Worm (Caenorhabditis elegans) whole organism, late embryonic: ENCODE measurements around the gene W01D2.3.
A peak's percentile ranks its signal among the peaks of the same experiment; 100 is the strongest.

Experiments used
- C08G9.2 ChIP-seq: sonication (generic microtip); optimal IDR thresholded peaks from 2 replicates; lab custom pipeline; 2016; ENCODE audit warnings: mild to moderate bottlenecking, missing genetic modification characterization, moderate library complexity, missing compliant biosample characterization
- F13H6.1 ChIP-seq: sonication (generic microtip); optimal IDR thresholded peaks from 2 replicates; lab custom pipeline; 2016; ENCODE audit warnings: missing genetic modification characterization, missing compliant biosample characterization
- K02D7.2 ChIP-seq: sonication (generic microtip); optimal IDR thresholded peaks from 2 replicates; lab custom pipeline; 2017; ENCODE audit warnings: mild to moderate bottlenecking, missing genetic modification characterization, missing compliant biosample characterization
- T23F11.4 ChIP-seq: fragments of 200-800 bp; sonication (Bioruptor generic); optimal IDR thresholded peaks from 2 replicates; lab custom pipeline; 2018; ENCODE audit warnings: mild to moderate bottlenecking, missing genetic modification characterization, missing compliant biosample characterization
- Y22D7AL.16 ChIP-seq: sonication (generic microtip); optimal IDR thresholded peaks from 2 replicates; lab custom pipeline; 2016; ENCODE audit warnings: missing genetic modification characterization, missing compliant biosample characterization
- ahr-1 ChIP-seq: sonication (generic microtip); optimal IDR thresholded peaks from 2 replicates; lab custom pipeline; 2016; ENCODE audit warnings: missing genetic modification characterization, missing compliant biosample characterization
- ama-1 ChIP-seq: fragments of 150-350 bp; optimal IDR thresholded peaks from 2 replicates; lab custom pipeline; 2014
- ceh-14 ChIP-seq: sonication (generic microtip); optimal IDR thresholded peaks from 2 replicates; lab custom pipeline; 2016; ENCODE audit warnings: missing genotype, missing genetic modification characterization, missing compliant biosample characterization
- ceh-18 ChIP-seq: sonication (generic microtip); optimal IDR thresholded peaks from 2 replicates; lab custom pipeline; 2016; ENCODE audit warnings: missing genetic modification characterization, missing compliant biosample characterization
- ceh-22 ChIP-seq: sonication (generic microtip); optimal IDR thresholded peaks from 2 replicates; lab custom pipeline; 2017; ENCODE audit warnings: missing biosample characterization, missing genetic modification characterization
- ceh-30 ChIP-seq: fragments of 150-350 bp; optimal IDR thresholded peaks from 2 replicates; lab custom pipeline; 2014; ENCODE audit warnings: missing biosample characterization, missing genetic modification characterization
- ceh-31 ChIP-seq: sonication (generic microtip); optimal IDR thresholded peaks from 2 replicates; lab custom pipeline; 2016; ENCODE audit warnings: missing genetic modification characterization, missing compliant biosample characterization
- ceh-34 ChIP-seq: sonication (generic microtip); optimal IDR thresholded peaks from 2 replicates; lab custom pipeline; 2016; ENCODE audit warnings: mild to moderate bottlenecking, missing genetic modification characterization, missing compliant biosample characterization
- ceh-48 ChIP-seq: sonication (generic microtip); optimal IDR thresholded peaks from 2 replicates; lab custom pipeline; 2016; ENCODE audit warnings: missing genetic modification characterization, inconsistent platforms, missing compliant biosample characterization
- ceh-6 ChIP-seq: fragments of 200-800 bp; sonication (Bioruptor generic); optimal IDR thresholded peaks from 2 replicates; lab custom pipeline; 2018; ENCODE audit warnings: mild to moderate bottlenecking, missing genetic modification characterization, missing compliant biosample characterization
- ceh-9 ChIP-seq: sonication (generic microtip); optimal IDR thresholded peaks from 2 replicates; lab custom pipeline; 2016; ENCODE audit warnings: mild to moderate bottlenecking, missing genetic modification characterization, inconsistent platforms, missing compliant biosample characterization
- che-1 ChIP-seq: sonication (generic microtip); optimal IDR thresholded peaks from 2 replicates; lab custom pipeline; 2016; ENCODE audit warnings: mild to moderate bottlenecking, missing genetic modification characterization, missing compliant biosample characterization
- dmd-4 ChIP-seq: sonication (generic microtip); optimal IDR thresholded peaks from 2 replicates; lab custom pipeline; 2016; ENCODE audit warnings: borderline replicate concordance, missing genetic modification characterization, missing compliant biosample characterization
- elt-2 ChIP-seq: sonication (generic microtip); optimal IDR thresholded peaks from 2 replicates; lab custom pipeline; 2016; ENCODE audit warnings: missing genetic modification reagents, missing genetic modification characterization, missing compliant biosample characterization
- ets-4 ChIP-seq: sonication (generic microtip); optimal IDR thresholded peaks from 2 replicates; lab custom pipeline; 2016; ENCODE audit warnings: missing genetic modification characterization, missing compliant biosample characterization
- eyg-1 ChIP-seq: sonication (generic microtip); optimal IDR thresholded peaks from 2 replicates; lab custom pipeline; 2016; ENCODE audit warnings: missing genotype, missing genetic modification characterization, missing compliant biosample characterization
- hlh-13 ChIP-seq: fragments of 200-800 bp; sonication (Bioruptor generic); optimal IDR thresholded peaks from 2 replicates; lab custom pipeline; 2018; ENCODE audit warnings: mild to moderate bottlenecking, missing genetic modification characterization, missing compliant biosample characterization
- hlh-15 ChIP-seq: sonication (generic microtip); optimal IDR thresholded peaks from 2 replicates; lab custom pipeline; 2016; ENCODE audit warnings: missing genetic modification characterization, missing compliant biosample characterization
- hlh-30 ChIP-seq: sonication (generic microtip); optimal IDR thresholded peaks from 2 replicates; lab custom pipeline; 2017; ENCODE audit warnings: antibody characterized with exemption, missing genetic modification characterization, missing compliant biosample characterization; ENCODE audit not compliant: insufficient read depth
- hlh-6 ChIP-seq: sonication (generic microtip); optimal IDR thresholded peaks from 2 replicates; lab custom pipeline; 2016; ENCODE audit warnings: missing genotype, missing genetic modification characterization, missing compliant biosample characterization
- hlh-8 ChIP-seq: sonication (generic microtip); optimal IDR thresholded peaks from 2 replicates; lab custom pipeline; 2016; ENCODE audit warnings: missing genotype, missing genetic modification characterization, missing compliant biosample characterization
- madf-2 ChIP-seq: sonication (generic microtip); optimal IDR thresholded peaks from 2 replicates; lab custom pipeline; 2017; ENCODE audit warnings: missing genetic modification characterization, missing compliant biosample characterization
- mec-3 ChIP-seq: sonication (generic microtip); optimal IDR thresholded peaks from 2 replicates; lab custom pipeline; 2016; ENCODE audit warnings: borderline replicate concordance, missing genetic modification characterization, missing compliant biosample characterization
- npax-4 ChIP-seq: sonication (generic microtip); optimal IDR thresholded peaks from 2 replicates; lab custom pipeline; 2016; ENCODE audit warnings: missing genetic modification characterization, missing compliant biosample characterization
- odd-2 ChIP-seq: sonication (generic microtip); optimal IDR thresholded peaks from 2 replicates; lab custom pipeline; 2017; ENCODE audit warnings: antibody characterized with exemption, mild to moderate bottlenecking, missing genetic modification characterization, missing compliant biosample characterization
- pax-1 ChIP-seq: fragments of 150-350 bp; optimal IDR thresholded peaks from 2 replicates; lab custom pipeline; 2014; ENCODE audit warnings: missing biosample characterization, missing genetic modification characterization
- pha-2 ChIP-seq: sonication (generic microtip); optimal IDR thresholded peaks from 2 replicates; lab custom pipeline; 2017; ENCODE audit warnings: mild to moderate bottlenecking, missing genetic modification characterization, missing compliant biosample characterization
- pqm-1 ChIP-seq: sonication (generic microtip); optimal IDR thresholded peaks from 2 replicates; lab custom pipeline; 2016; ENCODE audit warnings: missing genetic modification characterization, missing compliant biosample characterization
- pros-1 ChIP-seq: fragments of 150-350 bp; optimal IDR thresholded peaks from 2 replicates; lab custom pipeline; 2014; ENCODE audit warnings: missing biosample characterization, missing genetic modification reagents, missing genetic modification characterization
- sox-2 ChIP-seq: fragments of 200-800 bp; sonication (Bioruptor generic); IDR thresholded peaks from 2 replicates; pipeline ENCODE4 v1.3.6; 2022; ENCODE audit warnings: missing genetic modification reagents, missing genetic modification characterization, missing compliant biosample characterization
- syd-9 ChIP-seq: sonication (generic microtip); optimal IDR thresholded peaks from 2 replicates; lab custom pipeline; 2016; ENCODE audit warnings: mild to moderate bottlenecking, missing genetic modification characterization, moderate library complexity, missing compliant biosample characterization
- tbx-7 ChIP-seq: sonication (generic microtip); optimal IDR thresholded peaks from 2 replicates; lab custom pipeline; 2016; ENCODE audit warnings: missing genotype, missing genetic modification characterization, missing compliant biosample characterization
- ttx-3 ChIP-seq: sonication (generic microtip); optimal IDR thresholded peaks from 2 replicates; lab custom pipeline; 2016; ENCODE audit warnings: missing genetic modification reagents, missing genetic modification characterization, missing compliant biosample characterization
- unc-3 ChIP-seq, 2 experiments: fragments of 200-800 bp in 1 of 2; sonication (Bioruptor generic) in 1 of 2; sonication (generic microtip) in 1 of 2; conservative IDR thresholded peaks in 1 of 2; optimal IDR thresholded peaks in 1 of 2; 2 replicates each; pipeline versions ENCODE4 v1.3.6 to Lab custom; 2016 to 2022; ENCODE audit warnings: missing compliant biosample characterization in 2 of 2, missing genetic modification characterization in 2 of 2, missing genetic modification reagents in 1 of 2
- unc-55 ChIP-seq: sonication (generic microtip); optimal IDR thresholded peaks from 2 replicates; lab custom pipeline; 2017; ENCODE audit warnings: missing biosample characterization, missing genetic modification reagents, missing genetic modification characterization
- zip-5 ChIP-seq: sonication (generic microtip); optimal IDR thresholded peaks from 2 replicates; lab custom pipeline; 2016; ENCODE audit warnings: missing genetic modification characterization, missing compliant biosample characterization
- ztf-16 ChIP-seq: sonication (generic microtip); optimal IDR thresholded peaks from 2 replicates; lab custom pipeline; 2017; ENCODE audit warnings: missing genetic modification characterization, missing compliant biosample characterization

W01D2.3 gene

ce11 chrII:14794935-14795454 lies 9.1 kb downstream of the W01D2.3 start, which contains the start of gene eif-3.B (continued):
- TF ChIP-seq madf-2: peak; percentile 42
- TF ChIP-seq F13H6.1 (tag; lab: Kevin White, UChicago): peak; percentile 67
- TF ChIP-seq hlh-30: no peak
- no peak for TF ChIP-seq dmd-4
- TF ChIP-seq npax-4: no peak
- TF ChIP-seq pros-1 (tag; lab: Kevin White, UChicago): no peak
- peak; percentile 84 for TF ChIP-seq mec-3 (tag; lab: Kevin White, UChicago)
- peak; percentile 76 for TF ChIP-seq ceh-18 (tag; lab: Kevin White, UChicago)
- TF ChIP-seq ets-4 (tag; lab: Kevin White, UChicago): peak; percentile 91
- peak; percentile 98 for TF ChIP-seq ceh-31
- TF ChIP-seq pqm-1 (tag; lab: Kevin White, UChicago): peak; percentile 69
- peak; percentile 70 for TF ChIP-seq ceh-30 (tag; lab: Kevin White, UChicago)
- no peak for TF ChIP-seq ceh-6
- TF ChIP-seq Y22D7AL.16 (tag; lab: Kevin White, UChicago): no peak
- peak; percentile 81 for TF ChIP-seq hlh-8 (tag; lab: Kevin White, UChicago)
- no peak for TF ChIP-seq ceh-22 (tag; lab: Kevin White, UChicago)
- TF ChIP-seq ceh-34 (tag; lab: Kevin White, UChicago): peak; percentile 84
- no peak for TF ChIP-seq hlh-13 (GFP tag; lab: Kevin White, UChicago)
- no peak for TF ChIP-seq ceh-9 (tag; lab: Kevin White, UChicago)
- peak; percentile 15 for TF ChIP-seq hlh-15 (tag; lab: Kevin White, UChicago)
- TF ChIP-seq zip-5: peak; percentile 81
- TF ChIP-seq unc-3 (GFP tag; conservative IDR thresholded peaks at IDR 0.05; lab: Robert Waterston, UW): peak; percentile 55; the same call in 1 of the 2 replicates
- TF ChIP-seq unc-3 (tag; optimal IDR thresholded peaks at IDR 0.05; lab: Kevin White, UChicago): no peak
- TF ChIP-seq odd-2 (tag; lab: Kevin White, UChicago): no peak
- TF ChIP-seq ahr-1 (tag; lab: Kevin White, UChicago): no peak
- TF ChIP-seq elt-2: peak; percentile 56
- peak; percentile 76 for TF ChIP-seq pax-1 (tag; lab: Kevin White, UChicago)
- TF ChIP-seq pha-2 (tag; lab: Kevin White, UChicago): no peak
- TF ChIP-seq K02D7.2 (tag; lab: Kevin White, UChicago): no peak
- peak; percentile 74 for TF ChIP-seq unc-55 (GFP tag; lab: Kevin White, UChicago)
- TF ChIP-seq tbx-7: peak; percentile 89
- no peak for TF ChIP-seq sox-2 (GFP tag; lab: Robert Waterston, UW)
- TF ChIP-seq che-1 (tag; lab: Kevin White, UChicago): no peak
- TF ChIP-seq ama-1 (lab: Kevin White, UChicago): no peak
- TF ChIP-seq ttx-3 (tag; lab: Kevin White, UChicago): peak; percentile 29
- peak; percentile 97 for TF ChIP-seq C08G9.2 (tag; lab: Kevin White, UChicago)
- TF ChIP-seq ztf-16 (tag; lab: Kevin White, UChicago): peak; percentile 5
- TF ChIP-seq T23F11.4: no peak
- peak; percentile 40 for TF ChIP-seq syd-9 (tag; lab: Kevin White, UChicago)
- TF ChIP-seq ceh-14: peak; percentile 80
- TF ChIP-seq ceh-48 (tag; lab: Kevin White, UChicago): peak; percentile 64
- no peak for TF ChIP-seq hlh-6 (tag; lab: Kevin White, UChicago)
- TF ChIP-seq eyg-1 (tag; lab: Kevin White, UChicago): peak; percentile 51

- TF ChIP-seq tbx-7: no peak
- TF ChIP-seq zip-5: no peak
- TF ChIP-seq, all 69 proteins: peak for 0
These were observed 11.6 kb downstream of the W01D2.3 start for ce11 chrII:14792470-14792869.
